Worm (Caenorhabditis elegans) whole organism, young adult: ENCODE results near the gene T25B9.11.

Source experiments
- F10E7.11 ChIP-seq: sonication (generic microtip); optimal IDR thresholded peaks from 2 replicates; lab custom pipeline; 2017; ENCODE audit warnings: mild to moderate bottlenecking, missing genetic modification characterization, moderate library complexity, missing compliant biosample characterization
- dpl-1 ChIP-seq: fragments of 150-350 bp; optimal IDR thresholded peaks from 2 replicates; lab custom pipeline; 2014; ENCODE audit warnings: missing biosample characterization, missing genetic modification reagents, missing genetic modification characterization
- xnd-1 ChIP-seq: sonication (generic microtip); optimal IDR thresholded peaks from 2 replicates; lab custom pipeline; 2016; ENCODE audit warnings: missing genotype, missing genetic modification reagents, missing genetic modification characterization, missing compliant biosample characterization
- ztf-3 ChIP-seq: fragments of 200-800 bp; sonication (Bioruptor generic); optimal IDR thresholded peaks from 2 replicates; lab custom pipeline; 2018; ENCODE audit warnings: mild to moderate bottlenecking, missing genetic modification characterization, missing compliant biosample characterization

- no peak for TF ChIP-seq dpl-1 (GFP tag; lab: Kevin White, UChicago)
- no peak for TF ChIP-seq F10E7.11 (tag; lab: Kevin White, UChicago)
- TF ChIP-seq ztf-3, result no peak
- TF ChIP-seq xnd-1 (tag; lab: Kevin White, UChicago), result no peak
Observed at ce11 chrIV:10718865-10719264, 45.4 kb upstream of the T25B9.11 start.
